Worm (Caenorhabditis elegans): Measurements from ENCODE around the gene srz-14.

DNA sequence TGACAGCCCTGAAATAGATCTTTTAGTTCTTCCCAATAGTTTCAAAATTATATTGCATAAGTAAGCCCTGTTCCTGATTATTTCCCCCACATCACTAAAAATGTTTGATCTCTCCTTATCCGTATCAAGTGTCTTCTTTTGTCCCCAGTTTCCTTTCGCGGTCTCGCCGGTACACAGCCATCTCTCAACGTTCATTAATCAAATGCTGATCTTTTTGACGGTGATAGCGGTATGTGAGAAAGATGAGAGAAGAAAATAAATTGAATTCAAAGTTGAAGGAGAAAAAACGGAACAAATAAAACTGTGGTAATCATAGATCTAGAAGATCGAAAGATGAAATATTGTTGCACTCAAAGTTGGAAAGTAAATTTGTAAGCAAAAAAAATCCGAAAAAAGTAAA, 28.3 kb downstream of the srz-14 start:
- no peak for TF ChIP-seq nhr-25 (tag; optimal IDR thresholded peaks at IDR 0.05)
- TF ChIP-seq egl-5 (tag; optimal IDR thresholded peaks at IDR 0.05) = no peak
- TF ChIP-seq fos-1 (tag; optimal IDR thresholded peaks at IDR 0.05) = no peak
- no peak for TF ChIP-seq unc-62 (GFP tag; optimal IDR thresholded peaks at IDR 0.05)
- TF ChIP-seq aly-2 (tag; optimal IDR thresholded peaks at IDR 0.05) = no peak
- TF ChIP-seq nhr-23 (tag; optimal IDR thresholded peaks at IDR 0.05) = no peak

Measured in whole organism, L3 larva.